Worm (Caenorhabditis elegans) whole organism, early embryonic: ENCODE measurements around the gene K01C8.2.

Experiments used
- B0310.2 ChIP-seq: sonication (generic microtip); optimal IDR thresholded peaks from 2 replicates; lab custom pipeline; 2016; ENCODE audit warnings: mild to moderate bottlenecking, missing genetic modification characterization, missing compliant biosample characterization
- F13C5.2 ChIP-seq: sonication (generic microtip); optimal IDR thresholded peaks from 2 replicates; lab custom pipeline; 2017; ENCODE audit warnings: mild to moderate bottlenecking, missing genetic modification characterization, inconsistent platforms, missing compliant biosample characterization
- aly-1 ChIP-seq: sonication (generic microtip); optimal IDR thresholded peaks from 2 replicates; lab custom pipeline; 2016; ENCODE audit warnings: missing genetic modification characterization, missing compliant biosample characterization
- ama-1 ChIP-seq: fragments of 150-350 bp; optimal IDR thresholded peaks from 2 replicates; lab custom pipeline; 2014
- ceh-13 ChIP-seq: fragments of 200-800 bp; sonication (Bioruptor generic); optimal IDR thresholded peaks from 2 replicates; lab custom pipeline; 2018; ENCODE audit warnings: mild to moderate bottlenecking, missing genetic modification characterization, missing compliant biosample characterization
- ceh-36 ChIP-seq: sonication (generic microtip); optimal IDR thresholded peaks from 2 replicates; lab custom pipeline; 2016; ENCODE audit warnings: missing genetic modification characterization, inconsistent platforms, missing compliant biosample characterization
- ets-7 ChIP-seq: sonication (generic microtip); optimal IDR thresholded peaks from 2 replicates; lab custom pipeline; 2016; ENCODE audit warnings: missing genotype, missing genetic modification characterization, missing compliant biosample characterization
- flt-1 ChIP-seq: fragments of 200-800 bp; sonication (Bioruptor generic); IDR thresholded peaks from 2 replicates; pipeline ENCODE4 v1.3.6; 2022; ENCODE audit warnings: missing genetic modification characterization, missing compliant biosample characterization
- hmbx-1 ChIP-seq: sonication (generic microtip); optimal IDR thresholded peaks from 2 replicates; lab custom pipeline; 2016; ENCODE audit warnings: mild to moderate bottlenecking, missing genetic modification characterization, missing compliant biosample characterization
- hmg-4 ChIP-seq: fragments of 200-800 bp; sonication (Bioruptor generic); optimal IDR thresholded peaks from 2 replicates; lab custom pipeline; 2018; ENCODE audit warnings: mild to moderate bottlenecking, missing genetic modification characterization, missing compliant biosample characterization
- hnd-1 ChIP-seq: sonication (generic microtip); optimal IDR thresholded peaks from 2 replicates; lab custom pipeline; 2016; ENCODE audit warnings: missing genetic modification characterization, missing compliant biosample characterization
- pes-1 ChIP-seq: fragments of 200-800 bp; sonication (Bioruptor generic); IDR thresholded peaks from 2 replicates; pipeline ENCODE4 v1.3.6; 2022; ENCODE audit warnings: missing genetic modification reagents, missing genetic modification characterization, missing compliant biosample characterization
- scrt-1 ChIP-seq: fragments of 200-800 bp; sonication (Bioruptor generic); IDR thresholded peaks from 2 replicates; pipeline ENCODE4 v1.3.6; 2022; ENCODE audit warnings: missing genetic modification characterization, missing compliant biosample characterization
- sea-1 ChIP-seq: fragments of 200-800 bp; sonication (Bioruptor generic); conservative IDR thresholded peaks from 2 replicates; pipeline ENCODE4 v1.3.6; 2022; ENCODE audit warnings: missing genetic modification characterization, missing compliant biosample characterization
- tbx-11 ChIP-seq: fragments of 200-800 bp; sonication (Bioruptor generic); IDR thresholded peaks from 2 replicates; pipeline ENCODE4 v1.3.6; 2022; ENCODE audit warnings: missing genetic modification characterization, missing compliant biosample characterization
- tbx-37 ChIP-seq: fragments of 200-800 bp; sonication (Bioruptor generic); conservative IDR thresholded peaks from 2 replicates; pipeline ENCODE4 v1.3.6; 2022; ENCODE audit warnings: missing genetic modification reagents, missing genetic modification characterization, missing compliant biosample characterization
- tra-4 ChIP-seq: sonication (generic microtip); optimal IDR thresholded peaks from 2 replicates; lab custom pipeline; 2017; ENCODE audit warnings: missing genetic modification characterization, missing compliant biosample characterization

Gene K01C8.2

ce11 chrII:8278415-8278814 lies 9.2 kb upstream of the K01C8.2 start, which contains the start of the genes mrpl-10 and clec-142:
Gene mrpl-10 (minus strand): TSS chrII:8278515.
Gene clec-142 (plus strand): TSS chrII:8278678.
- no peak for TF ChIP-seq F13C5.2 (tag; lab: Kevin White, UChicago)
- TF ChIP-seq tbx-11, result no peak
- TF ChIP-seq hnd-1 (tag; lab: Kevin White, UChicago), result no peak
- no peak for TF ChIP-seq flt-1 (GFP tag; lab: Robert Waterston, UW)
- TF ChIP-seq ama-1, result no peak
- TF ChIP-seq ceh-13, result no peak
- no peak for TF ChIP-seq sea-1
- TF ChIP-seq ets-7, result no peak
- TF ChIP-seq pes-1 (GFP tag; lab: Robert Waterston, UW), result no peak
- no peak for TF ChIP-seq aly-1 (tag; lab: Kevin White, UChicago)
- no peak for TF ChIP-seq hmg-4
- no peak for TF ChIP-seq scrt-1 (GFP tag; lab: Robert Waterston, UW)
- no peak for TF ChIP-seq tra-4 (tag; lab: Kevin White, UChicago)
- no peak for TF ChIP-seq tbx-37 (GFP tag; lab: Robert Waterston, UW)

ce11 chrII:8276057-8276456 lies 6.8 kb upstream of the K01C8.2 start, which contains the start of the genes gei-14 and slc-25A32:
Gene gei-14 (minus strand): TSS chrII:8276231.
Gene slc-25A32 (plus strand): TSS chrII:8276298.
- TF ChIP-seq aly-1 (tag; lab: Kevin White, UChicago) (no peak), tra-4 (tag; lab: Kevin White, UChicago) (no peak), F13C5.2 (tag; lab: Kevin White, UChicago) (no peak), flt-1 (GFP tag; lab: Robert Waterston, UW) (no peak), hnd-1 (tag; lab: Kevin White, UChicago) (no peak), scrt-1 (GFP tag; lab: Robert Waterston, UW) (no peak), ceh-13 (no peak), B0310.2 (tag; lab: Kevin White, UChicago) (no peak), tbx-11 (no peak), sea-1 (no peak), ets-7 (no peak), ceh-36 (tag; lab: Kevin White, UChicago) (no peak), tbx-37 (GFP tag; lab: Robert Waterston, UW) (no peak), ama-1 (no peak), pes-1 (GFP tag; lab: Robert Waterston, UW) (no peak)

- TF ChIP-seq B0310.2 (tag; lab: Kevin White, UChicago) (no peak), flt-1 (GFP tag; lab: Robert Waterston, UW) (no peak), hmg-4 (no peak), sea-1 (no peak), ceh-36 (tag; lab: Kevin White, UChicago) (no peak), ama-1 (no peak), tra-4 (tag; lab: Kevin White, UChicago) (no peak), aly-1 (tag; lab: Kevin White, UChicago) (no peak), hmbx-1 (no peak), tbx-37 (GFP tag; lab: Robert Waterston, UW) (no peak), scrt-1 (GFP tag; lab: Robert Waterston, UW) (no peak)
Measured at ce11 chrII:8273060-8273459, 3.8 kb upstream of the K01C8.2 start.

ce11 chrII:8269855-8270647 lies 800 bp upstream of the K01C8.2 start, which contains the start of gene tdc-1:
Gene tdc-1 (plus strand): TSS chrII:8270597.
- no peak for TF ChIP-seq sea-1
- no peak for TF ChIP-seq F13C5.2 (tag; lab: Kevin White, UChicago)
- TF ChIP-seq tbx-37 (GFP tag; lab: Robert Waterston, UW), result no peak
- no peak for TF ChIP-seq scrt-1 (GFP tag; lab: Robert Waterston, UW)
- no peak for TF ChIP-seq tra-4 (tag; lab: Kevin White, UChicago)
- TF ChIP-seq ceh-13, result no peak
- no peak for TF ChIP-seq tbx-11
- no peak for TF ChIP-seq ama-1
- no peak for TF ChIP-seq hmbx-1
- TF ChIP-seq ets-7, result no peak
- no peak for TF ChIP-seq hmg-4
- TF ChIP-seq aly-1 (tag; lab: Kevin White, UChicago), result no peak
- TF ChIP-seq pes-1 (GFP tag; lab: Robert Waterston, UW), result no peak
- TF ChIP-seq B0310.2 (tag; lab: Kevin White, UChicago), result no peak
- TF ChIP-seq flt-1 (GFP tag; lab: Robert Waterston, UW), result no peak
- no peak for TF ChIP-seq ceh-36 (tag; lab: Kevin White, UChicago)
- TF ChIP-seq hnd-1 (tag; lab: Kevin White, UChicago), result no peak

ce11 chrII:8267679-8268078 lies 1.6 kb downstream of the K01C8.2 start:
- no peak for TF ChIP-seq hnd-1 (tag; lab: Kevin White, UChicago)
- no peak for TF ChIP-seq ceh-36 (tag; lab: Kevin White, UChicago)
- TF ChIP-seq ets-7, result no peak
- no peak for TF ChIP-seq B0310.2 (tag; lab: Kevin White, UChicago)
- no peak for TF ChIP-seq hmbx-1
- TF ChIP-seq flt-1 (GFP tag; lab: Robert Waterston, UW), result no peak
- TF ChIP-seq ceh-13, result no peak
- no peak for TF ChIP-seq sea-1
- no peak for TF ChIP-seq F13C5.2 (tag; lab: Kevin White, UChicago)
- no peak for TF ChIP-seq scrt-1 (GFP tag; lab: Robert Waterston, UW)

- no peak for TF ChIP-seq aly-1 (tag; lab: Kevin White, UChicago)
- TF ChIP-seq sea-1, result no peak
- TF ChIP-seq ceh-13, result no peak
- TF ChIP-seq F13C5.2 (tag; lab: Kevin White, UChicago), result no peak
- no peak for TF ChIP-seq tbx-37 (GFP tag; lab: Robert Waterston, UW)
- TF ChIP-seq ceh-36 (tag; lab: Kevin White, UChicago), result no peak
- no peak for TF ChIP-seq ama-1
Measured at ce11 chrII:8266559-8266958, 2.7 kb downstream of the K01C8.2 start.

- TF ChIP-seq tbx-37 (GFP tag; lab: Robert Waterston, UW) (no peak), pes-1 (GFP tag; lab: Robert Waterston, UW) (no peak), ets-7 (no peak), ceh-36 (tag; lab: Kevin White, UChicago) (no peak), aly-1 (tag; lab: Kevin White, UChicago) (no peak), B0310.2 (tag; lab: Kevin White, UChicago) (no peak), hnd-1 (tag; lab: Kevin White, UChicago) (no peak), flt-1 (GFP tag; lab: Robert Waterston, UW) (no peak), tra-4 (tag; lab: Kevin White, UChicago) (no peak), tbx-11 (no peak), ceh-13 (no peak), F13C5.2 (tag; lab: Kevin White, UChicago) (no peak), ama-1 (no peak), hmbx-1 (no peak), hmg-4 (no peak), sea-1 (no peak), scrt-1 (GFP tag; lab: Robert Waterston, UW) (no peak)
Measured at ce11 chrII:8264619-8265018, 4.6 kb downstream of the K01C8.2 start, which contains the start of gene srdh-1. Gene srdh-1 (plus strand): TSS chrII:8264661.
